Worm (Caenorhabditis elegans): ENCODE results near the gene T12A2.21.

DNA sequence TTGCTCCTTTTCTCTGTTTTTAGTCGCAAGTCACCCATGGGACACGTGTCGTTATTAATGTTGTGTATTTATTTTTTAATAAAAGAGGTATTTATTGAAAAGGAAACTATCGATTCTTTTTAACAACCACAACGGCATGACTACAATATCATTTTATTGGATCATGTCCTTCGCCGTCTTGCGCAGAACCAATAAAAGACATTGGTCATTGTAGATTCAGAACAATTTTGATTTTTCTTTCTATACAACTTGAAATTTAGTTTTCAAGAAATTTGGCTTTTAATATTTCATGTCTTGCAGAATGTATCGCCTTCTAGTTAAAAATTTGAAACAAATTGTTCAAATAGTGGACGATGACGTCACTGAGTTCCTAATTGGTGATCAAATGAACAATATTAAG is 15.0 kb upstream of the T12A2.21 start, which contains the start of gene amdh-1:
- no peak for TF ChIP-seq flt-1 (GFP tag; IDR thresholded peaks at IDR 0.05)
- no peak for TF ChIP-seq med-1 (GFP tag; optimal IDR thresholded peaks at IDR 0.05; ENCODE audit: insufficient read depth)
- no peak for TF ChIP-seq T22C8.4 (GFP tag; IDR thresholded peaks at IDR 0.05)
- no peak for TF ChIP-seq ztf-23 (GFP tag; IDR thresholded peaks at IDR 0.05)
- no peak for TF ChIP-seq tab-1 (GFP tag; IDR thresholded peaks at IDR 0.05)
